Worm (Caenorhabditis elegans): ENCODE measurements around the gene K01A11.3.

- TF ChIP-seq pqm-1 (tag; optimal IDR thresholded peaks at IDR 0.05) (no peak), nhr-11 (tag; optimal IDR thresholded peaks at IDR 0.05) (no peak), pat-9 (tag; optimal IDR thresholded peaks at IDR 0.05) (no peak), gmeb-2 (tag; optimal IDR thresholded peaks at IDR 0.05) (no peak), ama-1 (optimal IDR thresholded peaks at IDR 0.05) (no peak), pha-4 (tag; optimal IDR thresholded peaks at IDR 0.05) (no peak), mec-3 (tag; optimal IDR thresholded peaks at IDR 0.05; ENCODE audit: borderline replicate concordance) (no peak), ceh-48 (tag; optimal IDR thresholded peaks at IDR 0.05) (no peak)
These were observed 18.0 kb upstream of the K01A11.3 start for ce11 chrIII:3470433-3470832.

Measured in whole organism, late embryonic.